Worm (Caenorhabditis elegans): Measurements from ENCODE around the gene F11C1.7.

DNA sequence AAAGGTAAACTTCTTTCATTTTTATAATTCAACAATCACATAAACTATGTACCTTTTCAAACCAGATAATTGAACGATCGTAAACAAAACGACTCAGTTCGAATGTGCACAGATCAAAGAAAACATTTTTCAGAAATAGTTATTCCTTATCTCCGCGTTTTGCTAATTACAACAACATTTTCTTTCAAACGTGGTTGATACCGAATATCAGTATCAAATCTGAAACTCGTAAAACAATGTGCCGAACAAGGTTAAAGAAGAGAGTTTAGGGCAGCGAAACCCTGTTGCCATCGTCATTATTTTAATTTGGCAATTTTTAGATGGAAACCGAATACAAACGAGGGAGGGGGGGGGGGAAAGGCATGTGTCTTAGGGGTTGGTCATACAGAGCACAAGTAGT, 7.8 kb upstream of the F11C1.7 start, which contains the start of gene scav-4:
- TF ChIP-seq B0310.2 (tag; optimal IDR thresholded peaks at IDR 0.05) (no peak), ama-1 (optimal IDR thresholded peaks at IDR 0.05) (no peak), F13C5.2 (tag; optimal IDR thresholded peaks at IDR 0.05) (no peak), flt-1 (GFP tag; IDR thresholded peaks at IDR 0.05) (no peak), ceh-36 (tag; optimal IDR thresholded peaks at IDR 0.05) (no peak), tra-4 (tag; optimal IDR thresholded peaks at IDR 0.05) (no peak), ceh-13 (GFP tag; optimal IDR thresholded peaks at IDR 0.05) (no peak)

Data from whole organism, early embryonic.